Worm (Caenorhabditis elegans): ENCODE data around the gene pqn-87.
A peak's percentile ranks its signal among the peaks of the same experiment; 100 is the strongest.

pqn-87 gene

ce11 chrII:12224916-12225406, at the start of gene pqn-87, which contains the start of gene rsr-2 (continued):
- TF ChIP-seq unc-62 (GFP tag; optimal IDR thresholded peaks at IDR 0.05 in 1 of 2) (no peak), unc-62 (tag; optimal IDR thresholded peaks at IDR 0.05) (no peak), T20F7.1 (GFP tag; optimal IDR thresholded peaks at IDR 0.05) (no peak)

- no peak for TF ChIP-seq F26F4.8 (GFP tag; conservative IDR thresholded peaks at IDR 0.05)
- peak; percentile 86 for TF ChIP-seq aha-1 (tag)
- peak; percentile 95 for TF ChIP-seq set-16 (GFP tag; IDR thresholded peaks at IDR 0.05)
- TF ChIP-seq lin-1 (GFP tag; IDR thresholded peaks at IDR 0.05), result 0 out of 2 replicates have a peak, but pooled peaks have one; percentile 24
- TF ChIP-seq mdl-1 (tag; optimal IDR thresholded peaks at IDR 0.05), result no peak
- no peak for TF ChIP-seq ztf-11 (tag; optimal IDR thresholded peaks at IDR 0.05)
- no peak for TF ChIP-seq egl-43 (GFP tag; IDR thresholded peaks at IDR 0.05)
- peak; percentile 27 for TF ChIP-seq nhr-11 (tag; optimal IDR thresholded peaks at IDR 0.05)
These were observed 44.0 kb upstream of the pqn-87 start for ce11 chrII:12268857-12269256.

ce11 chrII:12266797-12267196, 41.9 kb upstream of the pqn-87 start:
- TF ChIP-seq daf-16 (GFP tag; optimal IDR thresholded peaks at IDR 0.05) (no peak), daf-16 (tag; optimal IDR thresholded peaks at IDR 0.05) (no peak), lin-39 (tag; optimal IDR thresholded peaks at IDR 0.05) (no peak), ceh-82 (tag; optimal IDR thresholded peaks at IDR 0.05) (no peak), dmd-6 (GFP tag; IDR thresholded peaks at IDR 0.05) (no peak), nhr-10 (tag; optimal IDR thresholded peaks at IDR 0.05) (no peak), sdz-12 (GFP tag; optimal IDR thresholded peaks at IDR 0.05) (no peak), nhr-77 (tag; optimal IDR thresholded peaks at IDR 0.05) (no peak), egl-27 (tag; optimal IDR thresholded peaks at IDR 0.05) (no peak), ZK546.5 (tag; optimal IDR thresholded peaks at IDR 0.05) (no peak), lin-13 (GFP tag; optimal IDR thresholded peaks at IDR 0.05) (no peak), daf-12 (tag; optimal IDR thresholded peaks at IDR 0.05) (no peak), jun-1 (tag; optimal IDR thresholded peaks at IDR 0.05) (no peak), dve-1 (tag; optimal IDR thresholded peaks at IDR 0.05; ENCODE audit: insufficient read depth) (peak; percentile 30), zfp-3 (GFP tag; conservative IDR thresholded peaks at IDR 0.05) (no peak), hlh-30 (tag; optimal IDR thresholded peaks at IDR 0.05; ENCODE audit: insufficient read depth) (peak; percentile 8)

- TF ChIP-seq dpl-1 (GFP tag; optimal IDR thresholded peaks at IDR 0.05), result no peak
These were observed 41.3 kb upstream of the pqn-87 start, which contains the start of gene tric-1B.1 for ce11 chrII:12266145-12266544. Gene tric-1B.1, minus strand, starts transcription at chrII:12266245.

ce11 chrII:12264847-12265246, 40.0 kb upstream of the pqn-87 start:
- TF ChIP-seq set-16 (GFP tag; IDR thresholded peaks at IDR 0.05) (peak; percentile 68; the same call in 1 of the 2 replicates), nhr-25 (tag; optimal IDR thresholded peaks at IDR 0.05; ENCODE audit: borderline replicate concordance, insufficient read depth) (no peak), aha-1 (tag) (peak; percentile 19), unc-130 (GFP tag; optimal IDR thresholded peaks at IDR 0.05) (no peak), madf-5 (GFP tag; IDR thresholded peaks at IDR 0.05) (0 out of 4 replicates have a peak, but pooled peaks of 1 of the 2 experiments have one; percentile 38)

ce11 chrII:12263971-12264554, 39.2 kb upstream of the pqn-87 start, which contains the start of gene faxc-1:
Gene faxc-1, plus strand, starts transcription at chrII:12264192.
- TF ChIP-seq unc-62 (GFP tag; optimal IDR thresholded peaks at IDR 0.05 in 1 of 2) (peak in 1 of 2 experiments; percentile 91), unc-62 (tag; optimal IDR thresholded peaks at IDR 0.05) (no peak), lin-13 (GFP tag; optimal IDR thresholded peaks at IDR 0.05) (no peak), aha-1 (tag) (peak; percentile 85), ceh-32 (tag; optimal IDR thresholded peaks at IDR 0.05; ENCODE audit: poor library complexity) (no peak), ceh-20 (GFP tag; IDR thresholded peaks at IDR 0.05) (0 out of 2 replicates have a peak, but pooled peaks have one; percentile 29)

Measured in whole organism, L4 larva.